Fruit fly (Drosophila melanogaster) whole organism, embryonic: ENCODE measurements around the gene CG15221.

Source experiments
- Asciz ChIP-seq: fragments of 200-800 bp; sonication (Bioruptor generic); optimal IDR thresholded peaks from 2 replicates; lab custom pipeline; 2017; ENCODE audit warnings: missing biosample characterization, mild to moderate bottlenecking, missing genetic modification characterization, missing genetic modification reagents
- CG10543 ChIP-seq: fragments of 200-800 bp; sonication (Bioruptor generic); optimal IDR thresholded peaks from 3 replicates; lab custom pipeline; 2017; ENCODE audit warnings: missing biosample characterization, mild to moderate bottlenecking, missing genetic modification characterization, moderate library complexity
- CG10959 ChIP-seq: fragments of 200-800 bp; sonication (Bioruptor generic); IDR thresholded peaks from 2 replicates; pipeline ENCODE4 v1.3.6; 2022; ENCODE audit warnings: missing biosample characterization, missing genetic modification characterization
- CG10979 ChIP-seq: fragments of 200-800 bp; sonication (Bioruptor generic); optimal IDR thresholded peaks from 2 replicates; lab custom pipeline; 2018; ENCODE audit warnings: missing biosample characterization, mild to moderate bottlenecking, missing genetic modification characterization, moderate library complexity
- CG11696 ChIP-seq: fragments of 200-800 bp; sonication (Bioruptor generic); IDR thresholded peaks from 2 replicates; pipeline ENCODE4 v1.3.6; 2022; ENCODE audit warnings: missing biosample characterization, missing genetic modification characterization
- CG12219 ChIP-seq: fragments of 200-800 bp; sonication (Bioruptor generic); optimal IDR thresholded peaks from 3 replicates; lab custom pipeline; 2018; ENCODE audit warnings: missing biosample characterization, mild to moderate bottlenecking, missing genetic modification characterization
- CG12236 ChIP-seq: fragments of 200-800 bp; sonication (Bioruptor generic); optimal IDR thresholded peaks from 2 replicates; lab custom pipeline; 2016; ENCODE audit warnings: missing biosample characterization, missing genetic modification characterization
- CG1233 ChIP-seq: fragments of 200-800 bp; sonication (Bioruptor generic); optimal IDR thresholded peaks from 4 replicates; lab custom pipeline; 2018; ENCODE audit warnings: missing biosample characterization, mild to moderate bottlenecking, missing genetic modification characterization
- CG12659 ChIP-seq: fragments of 200-800 bp; sonication (Bioruptor generic); optimal IDR thresholded peaks from 3 replicates; lab custom pipeline; 2017; ENCODE audit warnings: mild to moderate bottlenecking, missing biosample characterization, missing genetic modification reagents, missing genetic modification characterization
- CG13424 ChIP-seq: fragments of 200-800 bp; sonication (Bioruptor generic); optimal IDR thresholded peaks from 2 replicates; lab custom pipeline; 2019; ENCODE audit warnings: missing biosample characterization, mild to moderate bottlenecking, missing genetic modification characterization, moderate library complexity
- CG1603 ChIP-seq: fragments of 200-800 bp; sonication (Bioruptor generic); optimal IDR thresholded peaks from 2 replicates; lab custom pipeline; 2019; ENCODE audit warnings: missing biosample characterization, mild to moderate bottlenecking, missing genetic modification characterization, moderate library complexity
- CG2199 ChIP-seq: fragments of 200-800 bp; sonication (Bioruptor generic); IDR thresholded peaks from 3 replicates; pipeline ENCODE4 v1.3.6; 2022; ENCODE audit warnings: missing biosample characterization, missing genetic modification characterization
- CG30431 ChIP-seq: fragments of 200-800 bp; sonication (Bioruptor generic); optimal IDR thresholded peaks from 2 replicates; lab custom pipeline; 2017; ENCODE audit warnings: missing biosample characterization, missing genetic modification characterization
- CG3065 ChIP-seq: fragments of 200-800 bp; sonication (Bioruptor generic); optimal IDR thresholded peaks from 2 replicates; lab custom pipeline; 2016; ENCODE audit warnings: missing biosample characterization, missing genetic modification characterization
- CG32767 ChIP-seq: fragments of 200-800 bp; sonication (Bioruptor generic); IDR thresholded peaks from 2 replicates; pipeline ENCODE4 v1.3.6; 2022; ENCODE audit warnings: missing biosample characterization, missing genetic modification characterization
- CG3407 ChIP-seq: fragments of 200-800 bp; sonication (Bioruptor generic); optimal IDR thresholded peaks from 2 replicates; lab custom pipeline; 2018; ENCODE audit warnings: missing biosample characterization, mild to moderate bottlenecking, missing genetic modification characterization
- CG4328 ChIP-seq: fragments of 200-800 bp; sonication (Bioruptor generic); optimal IDR thresholded peaks from 3 replicates; lab custom pipeline; 2017; ENCODE audit warnings: missing biosample characterization, missing genetic modification reagents, missing genetic modification characterization
- CG4730 ChIP-seq: fragments of 200-800 bp; sonication (Bioruptor generic); IDR thresholded peaks from 2 replicates; pipeline ENCODE4 v1.3.6; 2022; ENCODE audit warnings: missing biosample characterization, missing genetic modification characterization
- CG5180 ChIP-seq: fragments of 200-800 bp; sonication (Bioruptor generic); optimal IDR thresholded peaks from 3 replicates; lab custom pipeline; 2017; ENCODE audit warnings: missing biosample characterization, missing genetic modification characterization, mild to moderate bottlenecking, moderate library complexity, missing genetic modification reagents
- CG6813 ChIP-seq: fragments of 200-800 bp; sonication (Bioruptor generic); optimal IDR thresholded peaks from 2 replicates; lab custom pipeline; 2017; ENCODE audit warnings: missing biosample characterization, missing genetic modification characterization, mild to moderate bottlenecking, moderate library complexity, missing genetic modification reagents
- CG9817 ChIP-seq: fragments of 200-800 bp; sonication (Bioruptor generic); optimal IDR thresholded peaks from 2 replicates; lab custom pipeline; 2018; ENCODE audit warnings: missing biosample characterization, mild to moderate bottlenecking, missing genetic modification characterization, moderate library complexity
- CTCF ChIP-seq: fragments of 200-800 bp; sonication (Bioruptor generic); optimal IDR thresholded peaks from 2 replicates; lab custom pipeline; 2017; ENCODE audit warnings: missing biosample characterization, mild to moderate bottlenecking, missing genetic modification characterization, moderate library complexity
- D19B ChIP-seq: fragments of 200-800 bp; sonication (Bioruptor generic); optimal IDR thresholded peaks from 2 replicates; lab custom pipeline; 2017; ENCODE audit warnings: missing biosample characterization, mild to moderate bottlenecking, missing genetic modification characterization
- Dbx ChIP-seq: fragments of 200-800 bp; sonication (Bioruptor generic); IDR thresholded peaks from 3 replicates; pipeline ENCODE4 v1.3.6; 2022; ENCODE audit warnings: missing biosample characterization, missing genetic modification characterization
- Dip2 ChIP-seq: fragments of 200-800 bp; sonication (Bioruptor generic); IDR thresholded peaks from 2 replicates; pipeline ENCODE4 v1.3.6; 2022; ENCODE audit warnings: missing biosample characterization, missing genetic modification characterization
- Dp ChIP-seq: fragments of 200-800 bp; sonication (Bioruptor generic); optimal IDR thresholded peaks from 2 replicates; lab custom pipeline; 2018; ENCODE audit warnings: missing biosample characterization, mild to moderate bottlenecking, missing genetic modification characterization, moderate library complexity
- ERR ChIP-seq: fragments of 200-800 bp; sonication (Bioruptor generic); optimal IDR thresholded peaks from 2 replicates; lab custom pipeline; 2016; ENCODE audit warnings: missing biosample characterization, missing genetic modification characterization
- GATAe ChIP-seq: fragments of 200-800 bp; sonication (Bioruptor generic); conservative IDR thresholded peaks from 2 replicates; pipeline ENCODE4 v1.3.6; 2022; ENCODE audit warnings: missing biosample characterization, missing genetic modification characterization
- Gug ChIP-seq: fragments of 200-800 bp; sonication (Bioruptor generic); IDR thresholded peaks from 4 replicates; pipeline ENCODE4 v1.3.6; 2022; ENCODE audit warnings: missing biosample characterization, missing genetic modification characterization
- H2.0 ChIP-seq: fragments of 200-800 bp; sonication (Bioruptor generic); IDR thresholded peaks from 2 replicates; pipeline ENCODE4 v1.3.6; 2022; ENCODE audit warnings: missing biosample characterization, missing genetic modification characterization
- Lpt ChIP-seq: fragments of >200 bp; optimal IDR thresholded peaks from 2 replicates; lab custom pipeline; 2018; ENCODE audit warnings: missing biosample characterization, missing genetic modification characterization
- MESR4 ChIP-seq: fragments of 200-800 bp; sonication (Bioruptor generic); optimal IDR thresholded peaks from 2 replicates; lab custom pipeline; 2018; ENCODE audit warnings: missing biosample characterization, mild to moderate bottlenecking, missing genetic modification characterization, moderate library complexity
- Meics ChIP-seq: fragments of 200-800 bp; sonication (Bioruptor generic); optimal IDR thresholded peaks from 2 replicates; lab custom pipeline; 2017; ENCODE audit warnings: missing biosample characterization, mild to moderate bottlenecking, missing genetic modification characterization
- Mrtf ChIP-seq: fragments of 200-800 bp; sonication (Bioruptor generic); IDR thresholded peaks from 3 replicates; pipeline ENCODE4 v1.3.6; 2022; ENCODE audit warnings: missing biosample characterization, missing genetic modification characterization
- Poxn ChIP-seq: fragments of 200-800 bp; sonication (Bioruptor generic); IDR thresholded peaks from 2 replicates; pipeline ENCODE4 v1.3.6; 2022; ENCODE audit warnings: missing biosample characterization, missing genetic modification characterization
- Scr ChIP-seq: fragments of 200-800 bp; sonication (Bioruptor generic); IDR thresholded peaks from 2 replicates; pipeline ENCODE4 v1.3.6; 2022; ENCODE audit warnings: missing biosample characterization, missing genetic modification characterization; ENCODE audit not compliant: partially characterized antibody
- Sox102F ChIP-seq: fragments of 200-800 bp; sonication (Bioruptor generic); optimal IDR thresholded peaks from 2 replicates; lab custom pipeline; 2018; ENCODE audit warnings: missing biosample characterization, mild to moderate bottlenecking, missing genetic modification characterization, moderate library complexity
- Tbp ChIP-seq: fragments of >200 bp; optimal IDR thresholded peaks from 2 replicates; lab custom pipeline; 2018; ENCODE audit warnings: missing biosample characterization, missing genetic modification characterization
- bsh ChIP-seq, 2 experiments: fragments of 200-800 bp; sonication (Bioruptor generic); optimal IDR thresholded peaks; 2 replicates each; lab custom pipeline; 2017 to 2018; ENCODE audit warnings: mild to moderate bottlenecking in 2 of 2, missing biosample characterization in 2 of 2, missing genetic modification characterization in 2 of 2, moderate library complexity in 1 of 2
- caup ChIP-seq: fragments of 200-800 bp; sonication (Bioruptor generic); optimal IDR thresholded peaks from 3 replicates; lab custom pipeline; 2017; ENCODE audit warnings: missing biosample characterization, mild to moderate bottlenecking, missing genetic modification characterization, moderate library complexity; ENCODE audit not compliant: severe bottlenecking
- fd64A ChIP-seq: fragments of 200-800 bp; sonication (Bioruptor generic); optimal IDR thresholded peaks from 3 replicates; lab custom pipeline; 2018; ENCODE audit warnings: missing biosample characterization, mild to moderate bottlenecking, missing genetic modification characterization
- hbn ChIP-seq: fragments of 200-800 bp; sonication (Bioruptor generic); IDR thresholded peaks from 2 replicates; pipeline ENCODE4 v1.3.6; 2022; ENCODE audit warnings: missing biosample characterization, missing genetic modification characterization; ENCODE audit not compliant: partially characterized antibody
- hkb ChIP-seq, 2 experiments: fragments of 200-800 bp in 1 of 2; fragments of >200 bp in 1 of 2; sonication (Bioruptor generic) in 1 of 2; IDR thresholded peaks in 1 of 2; optimal IDR thresholded peaks in 1 of 2; 2 replicates each; pipeline versions ENCODE4 v1.3.6 to Lab custom; 2017 to 2022; ENCODE audit warnings: missing biosample characterization in 1 of 2, missing genetic modification characterization in 1 of 2
- insv ChIP-seq, 2 experiments: fragments of 200-800 bp; sonication (Bioruptor generic); optimal IDR thresholded peaks; 3 replicates each; lab custom pipeline; 2016 to 2018; ENCODE audit warnings: missing biosample characterization in 2 of 2, missing genetic modification characterization in 2 of 2
- jumu ChIP-seq: fragments of 200-800 bp; sonication (Bioruptor generic); optimal IDR thresholded peaks from 3 replicates; lab custom pipeline; 2016; ENCODE audit warnings: missing biosample characterization, missing genetic modification characterization
- maf-S ChIP-seq: fragments of 200-800 bp; sonication (Bioruptor generic); optimal IDR thresholded peaks from 2 replicates; lab custom pipeline; 2016; ENCODE audit warnings: missing biosample characterization, missing genetic modification characterization
- nau ChIP-seq: fragments of 200-800 bp; sonication (Bioruptor generic); optimal IDR thresholded peaks from 3 replicates; lab custom pipeline; 2017; ENCODE audit warnings: missing biosample characterization, mild to moderate bottlenecking, missing genetic modification characterization, missing genetic modification reagents
- org-1 ChIP-seq: fragments of 200-800 bp; sonication (Bioruptor generic); optimal IDR thresholded peaks from 2 replicates; lab custom pipeline; 2017; ENCODE audit warnings: missing biosample characterization, missing genetic modification characterization
- pnt ChIP-seq: fragments of 200-800 bp; sonication (Bioruptor generic); optimal IDR thresholded peaks from 3 replicates; lab custom pipeline; 2016; ENCODE audit warnings: missing biosample characterization, missing genetic modification characterization
- zen ChIP-seq: fragments of 200-800 bp; sonication (Bioruptor generic); optimal IDR thresholded peaks from 3 replicates; lab custom pipeline; 2018; ENCODE audit warnings: missing biosample characterization, mild to moderate bottlenecking, missing genetic modification characterization, moderate library complexity

The CG15221 gene

dm6 chrX:11678539-11679040 is 45.5 kb upstream of the CG15221 start, which contains the start of the genes Vlet and bif (continued):
- TF ChIP-seq hkb (optimal IDR thresholded peaks at IDR 0.05; lab: Kevin White, UChicago) = no peak
- no peak for TF ChIP-seq hkb (GFP tag; IDR thresholded peaks at IDR 0.05; lab: Robert Waterston, UW)
- TF ChIP-seq ERR = no peak
- TF ChIP-seq CG12219 = no peak
- TF ChIP-seq caup (GFP tag; lab: Kevin White, UChicago) = peak; percentile 64
- TF ChIP-seq Dip2 = no peak
- TF ChIP-seq CG1603 = no peak
- peak; percentile 36; the same call in 1 of the 2 replicates for TF ChIP-seq hbn
- peak; percentile 58 for TF ChIP-seq CG10979 (tag; lab: Kevin White, UChicago)
- peak; percentile 51 for TF ChIP-seq D19B (GFP tag; lab: Kevin White, UChicago)
- no peak for TF ChIP-seq org-1 (GFP tag; lab: Kevin White, UChicago)
- peak; percentile 29; the same call in 2 of the 4 replicates for TF ChIP-seq Gug
- no peak for TF ChIP-seq CG32767 (GFP tag; lab: Robert Waterston, UW)
- no peak for TF ChIP-seq Lpt (GFP tag; lab: Kevin White, UChicago)
- no peak for TF ChIP-seq Tbp
- TF ChIP-seq CG2199 (GFP tag; lab: Robert Waterston, UW) = no peak
- TF ChIP-seq bsh (GFP tag; optimal IDR thresholded peaks at IDR 0.05; lab: Kevin White, UChicago) = peak in 1 of 2 experiments; percentile 58
- peak; percentile 50 for TF ChIP-seq Dp
- peak; percentile 43 for TF ChIP-seq pnt (GFP tag; lab: Kevin White, UChicago)
- TF ChIP-seq zen (tag; lab: Kevin White, UChicago) = peak; percentile 62
- peak; percentile 78 for TF ChIP-seq CG9817 (tag; lab: Kevin White, UChicago)
- TF ChIP-seq CG4730 (GFP tag; lab: Robert Waterston, UW) = no peak
- peak; percentile 22 for TF ChIP-seq CG6813 (GFP tag; lab: Kevin White, UChicago)
- TF ChIP-seq CG1233 (GFP tag; lab: Kevin White, UChicago) = peak; percentile 62
- TF ChIP-seq CG4328 (GFP tag; lab: Kevin White, UChicago) = peak; percentile 62
- no peak for TF ChIP-seq MESR4 (GFP tag; lab: Kevin White, UChicago)
- TF ChIP-seq GATAe (GFP tag; lab: Robert Waterston, UW) = no peak
- no peak for TF ChIP-seq fd64A (GFP tag; lab: Kevin White, UChicago)
- TF ChIP-seq CG30431 (GFP tag; lab: Kevin White, UChicago) = peak; percentile 32
- no peak for TF ChIP-seq nau
- TF ChIP-seq CG3065 (GFP tag; lab: Kevin White, UChicago) = no peak
- TF ChIP-seq insv (GFP tag; optimal IDR thresholded peaks at IDR 0.05; lab: Kevin White, UChicago) = peak in 1 of 2 experiments; percentile 27
- TF ChIP-seq Meics (GFP tag; lab: Kevin White, UChicago) = peak; percentile 76
- peak; percentile 70 for TF ChIP-seq CG10543
- peak; percentile 25 for TF ChIP-seq CG5180 (GFP tag; lab: Kevin White, UChicago)
- TF ChIP-seq Poxn = no peak
- peak; percentile 62 for TF ChIP-seq Scr
- TF ChIP-seq H2.0 (GFP tag; lab: Robert Waterston, UW) = peak; percentile 53
- peak; percentile 9 for TF ChIP-seq CG3407 (GFP tag; lab: Kevin White, UChicago)
- peak; percentile 71 for TF ChIP-seq CG12659 (GFP tag; lab: Kevin White, UChicago)
- TF ChIP-seq Dbx (GFP tag; lab: Robert Waterston, UW) = 0 out of 3 replicates have a peak, but pooled peaks have one; percentile 48
- TF ChIP-seq CG10959 (GFP tag; lab: Robert Waterston, UW) = no peak
- peak; percentile 25 for TF ChIP-seq jumu (GFP tag; lab: Kevin White, UChicago)
- no peak for TF ChIP-seq Mrtf (GFP tag; lab: Robert Waterston, UW)
- TF ChIP-seq maf-S (GFP tag; lab: Kevin White, UChicago) = no peak
- no peak for TF ChIP-seq CTCF (GFP tag; lab: Kevin White, UChicago)
- no peak for TF ChIP-seq CG12236 (GFP tag; lab: Kevin White, UChicago)
- no peak for TF ChIP-seq Sox102F (GFP tag; lab: Kevin White, UChicago)
- TF ChIP-seq CG13424 (tag; lab: Kevin White, UChicago) = peak; percentile 78
- TF ChIP-seq CG11696 (GFP tag; lab: Robert Waterston, UW) = no peak
- peak; percentile 33 for TF ChIP-seq Asciz (GFP tag; lab: Kevin White, UChicago)
